Fruit fly (Drosophila melanogaster): Measurements from ENCODE around the gene CG31848.

Gene CG31848

dm6 chr2L:13290276-13291065 is 24.8 kb upstream of the CG31848 start (continued):
- TF ChIP-seq pb (GFP tag; optimal IDR thresholded peaks at IDR 0.05) (peak; percentile 49), Hey (tag; optimal IDR thresholded peaks at IDR 0.05) (peak; percentile 87), CG30403 (GFP tag; optimal IDR thresholded peaks at IDR 0.05) (no peak), Poxn (GFP tag; IDR thresholded peaks at IDR 0.05) (no peak), CG10543 (GFP tag; optimal IDR thresholded peaks at IDR 0.05) (peak; percentile 86), Opbp (GFP tag; IDR thresholded peaks at IDR 0.05; ENCODE audit: partially characterized antibody) (peak; percentile 36; the same call in 1 of the 3 replicates), Hr3 (GFP tag; optimal IDR thresholded peaks at IDR 0.05) (peak; percentile 4), vnd (GFP tag; IDR thresholded peaks at IDR 0.05; ENCODE audit: partially characterized antibody) (no peak), Pdp1 (GFP tag; optimal IDR thresholded peaks at IDR 0.05) (peak in 1 of 2 experiments; percentile 51), Dp (GFP tag; optimal IDR thresholded peaks at IDR 0.05) (peak; percentile 13), CG9797 (GFP tag; optimal IDR thresholded peaks at IDR 0.05) (no peak), psq (GFP tag; optimal IDR thresholded peaks at IDR 0.05) (no peak), gro (GFP tag; optimal IDR thresholded peaks at IDR 0.05) (peak; percentile 92), CG18476 (GFP tag; optimal IDR thresholded peaks at IDR 0.05) (no peak), CG2875 (GFP tag; optimal IDR thresholded peaks at IDR 0.05) (peak; percentile 82), CG33213 (GFP tag; optimal IDR thresholded peaks at IDR 0.05) (peak; percentile 74), Ets97D (GFP tag; optimal IDR thresholded peaks at IDR 0.05) (no peak), CG10979 (tag; optimal IDR thresholded peaks at IDR 0.05) (peak; percentile 28), bigmax (GFP tag; optimal IDR thresholded peaks at IDR 0.05) (peak; percentile 39), CG16863 (GFP tag; optimal IDR thresholded peaks at IDR 0.05) (peak; percentile 44), p53 (GFP tag; optimal IDR thresholded peaks at IDR 0.05) (peak; percentile 52), CG15479 (GFP tag; optimal IDR thresholded peaks at IDR 0.05) (no peak), CG6683 (GFP tag; optimal IDR thresholded peaks at IDR 0.05) (peak; percentile 76), CG14965 (GFP tag; optimal IDR thresholded peaks at IDR 0.05; ENCODE audit: borderline replicate concordance) (peak; percentile 51), CG11093 (GFP tag; IDR thresholded peaks at IDR 0.05) (no peak), danr (GFP tag; IDR thresholded peaks at IDR 0.05) (peak; percentile 27; the same call in 1 of the 2 replicates), CG18011 (GFP tag; optimal IDR thresholded peaks at IDR 0.05) (peak; percentile 50), CG3407 (GFP tag; optimal IDR thresholded peaks at IDR 0.05) (peak; percentile 89), nerfin-1 (tag; optimal IDR thresholded peaks at IDR 0.05) (peak; percentile 60), ato (GFP tag; IDR thresholded peaks at IDR 0.05; ENCODE audit: partially characterized antibody) (no peak; the same call in 1 of the 2 replicates), D19A (tag; optimal IDR thresholded peaks at IDR 0.05) (peak; percentile 60), Nf-YA (GFP tag; IDR thresholded peaks at IDR 0.05) (peak; percentile 59; the same call in 1 of the 2 replicates), Usf (GFP tag; optimal IDR thresholded peaks at IDR 0.05) (no peak), zen2 (GFP tag; IDR thresholded peaks at IDR 0.05; ENCODE audit: partially characterized antibody) (peak; percentile 18; the same call in 1 of the 3 replicates), Dip3 (GFP tag; optimal IDR thresholded peaks at IDR 0.05) (no peak), sc (optimal IDR thresholded peaks at IDR 0.05) (no peak), sc (GFP tag; optimal IDR thresholded peaks at IDR 0.05) (peak; percentile 54), Lhr (GFP tag; optimal IDR thresholded peaks at IDR 0.05) (peak; percentile 38), odd (GFP tag; optimal IDR thresholded peaks at IDR 0.05) (peak; percentile 95), CG8359 (GFP tag; optimal IDR thresholded peaks at IDR 0.05; ENCODE audit: borderline replicate concordance) (peak; percentile 37), CG10565 (GFP tag; optimal IDR thresholded peaks at IDR 0.05) (no peak), sens-2 (GFP tag; IDR thresholded peaks at IDR 0.05) (peak; percentile 84), sim (GFP tag; IDR thresholded peaks at IDR 0.05) (peak; percentile 75; the same call in 1 of the 2 replicates), tna (GFP tag; IDR thresholded peaks at IDR 0.05; ENCODE audit: partially characterized antibody) (peak; percentile 47; the same call in 1 of the 2 replicates), Antp (GFP tag; optimal IDR thresholded peaks at IDR 0.05) (peak; percentile 18), corto (GFP tag; optimal IDR thresholded peaks at IDR 0.05) (no peak), CG8944 (GFP tag; optimal IDR thresholded peaks at IDR 0.05) (no peak), slp2 (GFP tag; optimal IDR thresholded peaks at IDR 0.05) (peak; percentile 52)
